Worm (Caenorhabditis elegans) whole organism, young adult: ENCODE data around the gene rps-9.

ENCODE experiments used
- B0035.1 ChIP-seq: sonication (generic microtip); optimal IDR thresholded peaks from 2 replicates; lab custom pipeline; 2016; ENCODE audit warnings: missing genetic modification characterization, mild to moderate bottlenecking, missing compliant biosample characterization, missing genotype, missing genetic modification reagents
- C06A6.2 ChIP-seq: fragments of 200-800 bp; sonication (Bioruptor generic); conservative IDR thresholded peaks from 2 replicates; pipeline ENCODE4 v1.3.6; 2022; ENCODE audit warnings: missing genetic modification characterization, missing compliant biosample characterization
- F22D6.2 ChIP-seq: sonication (generic microtip); optimal IDR thresholded peaks from 2 replicates; lab custom pipeline; 2016; ENCODE audit warnings: mild to moderate bottlenecking, missing genetic modification characterization, missing compliant biosample characterization
- F52B5.7 ChIP-seq: sonication (generic microtip); optimal IDR thresholded peaks from 2 replicates; lab custom pipeline; 2016; ENCODE audit warnings: mild to moderate bottlenecking, missing genetic modification characterization, missing compliant biosample characterization
- K12H6.12 ChIP-seq: fragments of 200-800 bp; sonication (Bioruptor generic); optimal IDR thresholded peaks from 2 replicates; lab custom pipeline; 2018; ENCODE audit warnings: mild to moderate bottlenecking, missing genetic modification characterization, missing compliant biosample characterization
- T26A5.8 ChIP-seq: sonication (generic microtip); optimal IDR thresholded peaks from 2 replicates; lab custom pipeline; 2016; ENCODE audit warnings: missing genetic modification characterization, missing compliant biosample characterization
- Y53F4B.3 ChIP-seq: fragments of 200-800 bp; sonication (Bioruptor generic); IDR thresholded peaks from 2 replicates; pipeline ENCODE4 v1.3.6; 2022; ENCODE audit warnings: missing genetic modification reagents, missing genetic modification characterization, missing compliant biosample characterization
- Y56A3A.18 ChIP-seq: fragments of 200-800 bp; sonication (Bioruptor generic); IDR thresholded peaks from 2 replicates; pipeline ENCODE4 v1.3.6; 2022; ENCODE audit warnings: missing genetic modification reagents, missing genetic modification characterization, missing compliant biosample characterization
- Y79H2A.3 ChIP-seq: fragments of 200-800 bp; sonication (Bioruptor generic); conservative IDR thresholded peaks from 2 replicates; pipeline ENCODE4 v1.3.6; 2022; ENCODE audit warnings: missing genetic modification reagents, missing genetic modification characterization, missing compliant biosample characterization
- ZK185.1 ChIP-seq: sonication (generic microtip); optimal IDR thresholded peaks from 2 replicates; lab custom pipeline; 2016; ENCODE audit warnings: mild to moderate bottlenecking, missing genetic modification characterization, missing compliant biosample characterization; ENCODE audit not compliant: poor library complexity, severe bottlenecking
- akir-1 ChIP-seq: fragments of 200-800 bp; sonication (Bioruptor generic); optimal IDR thresholded peaks from 2 replicates; lab custom pipeline; 2018; ENCODE audit warnings: mild to moderate bottlenecking, missing genetic modification characterization, moderate library complexity, missing compliant biosample characterization
- aptf-3 ChIP-seq: fragments of 200-800 bp; sonication (Bioruptor generic); IDR thresholded peaks from 2 replicates; pipeline ENCODE4 v1.3.6; 2022; ENCODE audit warnings: missing genetic modification characterization, missing compliant biosample characterization
- attf-3 ChIP-seq: fragments of 200-800 bp; sonication (Bioruptor generic); conservative IDR thresholded peaks from 2 replicates; pipeline ENCODE4 v1.3.6; 2022; ENCODE audit warnings: missing genetic modification reagents, missing genetic modification characterization, missing compliant biosample characterization
- attf-5 ChIP-seq: fragments of 200-800 bp; sonication (Bioruptor generic); optimal IDR thresholded peaks from 2 replicates; lab custom pipeline; 2018; ENCODE audit warnings: mild to moderate bottlenecking, missing genetic modification characterization, missing compliant biosample characterization
- bed-2 ChIP-seq: fragments of 200-800 bp; sonication (Bioruptor generic); IDR thresholded peaks from 2 replicates; pipeline ENCODE4 v1.3.6; 2022; ENCODE audit warnings: missing genetic modification reagents, missing genetic modification characterization, missing compliant biosample characterization
- cebp-1 ChIP-seq, 2 experiments: fragments of 200-800 bp in 1 of 2; sonication (Bioruptor generic) in 1 of 2; sonication (generic microtip) in 1 of 2; IDR thresholded peaks in 1 of 2; optimal IDR thresholded peaks in 1 of 2; 2 replicates each; pipeline versions ENCODE4 v1.3.6 to Lab custom; 2017 to 2022; ENCODE audit warnings: missing compliant biosample characterization in 2 of 2, missing genetic modification characterization in 2 of 2, mild to moderate bottlenecking in 1 of 2, missing genetic modification reagents in 1 of 2, moderate library complexity in 1 of 2
- ceh-100 ChIP-seq: fragments of 200-800 bp; sonication (Bioruptor generic); IDR thresholded peaks from 2 replicates; pipeline ENCODE4 v1.3.6; 2022; ENCODE audit warnings: missing genetic modification reagents, missing genetic modification characterization, missing compliant biosample characterization
- ceh-27 ChIP-seq: fragments of 200-800 bp; sonication (Bioruptor generic); optimal IDR thresholded peaks from 2 replicates; lab custom pipeline; 2018; ENCODE audit warnings: mild to moderate bottlenecking, missing genetic modification characterization, moderate library complexity, missing compliant biosample characterization
- ceh-58 ChIP-seq: fragments of 200-800 bp; sonication (Bioruptor generic); IDR thresholded peaks from 2 replicates; pipeline ENCODE4 v1.3.6; 2022; ENCODE audit warnings: missing genetic modification characterization, missing compliant biosample characterization
- ceh-79 ChIP-seq: sonication (generic microtip); optimal IDR thresholded peaks from 2 replicates; lab custom pipeline; 2017; ENCODE audit warnings: mild to moderate bottlenecking, missing genetic modification characterization, missing compliant biosample characterization
- dpff-1 ChIP-seq: sonication (generic microtip); optimal IDR thresholded peaks from 2 replicates; lab custom pipeline; 2017; ENCODE audit warnings: mild to moderate bottlenecking, missing genetic modification characterization, missing compliant biosample characterization
- egl-18 ChIP-seq: fragments of 200-800 bp; sonication (Bioruptor generic); IDR thresholded peaks from 2 replicates; pipeline ENCODE4 v1.3.6; 2022; ENCODE audit warnings: missing genetic modification reagents, missing genetic modification characterization, missing compliant biosample characterization
- egl-44 ChIP-seq: fragments of 200-800 bp; sonication (Bioruptor generic); IDR thresholded peaks from 2 replicates; pipeline ENCODE4 v1.3.6; 2022; ENCODE audit warnings: missing genetic modification reagents, missing genetic modification characterization, missing compliant biosample characterization
- hmg-1.2 ChIP-seq: fragments of 200-800 bp; sonication (Bioruptor generic); IDR thresholded peaks from 2 replicates; pipeline ENCODE4 v1.3.6; 2022; ENCODE audit warnings: missing genetic modification reagents, missing genetic modification characterization, missing compliant biosample characterization
- lin-26 ChIP-seq: fragments of 200-800 bp; sonication (Bioruptor generic); IDR thresholded peaks from 2 replicates; pipeline ENCODE4 v1.3.6; 2022; ENCODE audit warnings: missing genetic modification reagents, missing genetic modification characterization, missing compliant biosample characterization
- lin-35 ChIP-seq, 3 experiments: fragments of 150-350 bp in 2 of 3; sonication (generic microtip) in 1 of 3; optimal IDR thresholded peaks; 2 replicates each; lab custom pipeline; 2014 to 2018; ENCODE audit warnings: missing biosample characterization in 3 of 3, missing genetic modification characterization in 3 of 3, missing genetic modification reagents in 3 of 3
- lin-54 ChIP-seq: fragments of 200-800 bp; sonication (Bioruptor generic); optimal IDR thresholded peaks from 2 replicates; lab custom pipeline; 2018; ENCODE audit warnings: mild to moderate bottlenecking, missing genetic modification characterization, missing compliant biosample characterization
- lir-1 ChIP-seq: fragments of 200-800 bp; sonication (Bioruptor generic); conservative IDR thresholded peaks from 2 replicates; pipeline ENCODE4 v1.3.6; 2022; ENCODE audit warnings: missing genetic modification reagents, missing genetic modification characterization, missing compliant biosample characterization
- madf-10 ChIP-seq: sonication (generic microtip); optimal IDR thresholded peaks from 2 replicates; lab custom pipeline; 2016; ENCODE audit warnings: mild to moderate bottlenecking, missing genetic modification characterization, missing compliant biosample characterization
- mcd-1 ChIP-seq: fragments of 200-800 bp; sonication (Bioruptor generic); IDR thresholded peaks from 2 replicates; pipeline ENCODE4 v1.3.6; 2022; ENCODE audit warnings: missing genetic modification reagents, missing genetic modification characterization, missing compliant biosample characterization
- mes-4 ChIP-seq: sonication (generic microtip); optimal IDR thresholded peaks from 2 replicates; lab custom pipeline; 2016; ENCODE audit warnings: missing genotype, missing genetic modification characterization, missing compliant biosample characterization
- mxl-1 ChIP-seq: sonication (generic microtip); optimal IDR thresholded peaks from 2 replicates; lab custom pipeline; 2016; ENCODE audit warnings: missing genetic modification characterization, missing compliant biosample characterization
- nfya-2 ChIP-seq: fragments of 200-800 bp; sonication (Bioruptor generic); IDR thresholded peaks from 2 replicates; pipeline ENCODE4 v1.3.6; 2022; ENCODE audit warnings: missing genetic modification reagents, missing genetic modification characterization, missing compliant biosample characterization
- nfyb-1 ChIP-seq: fragments of 200-800 bp; sonication (Bioruptor generic); IDR thresholded peaks from 2 replicates; pipeline ENCODE4 v1.3.6; 2022; ENCODE audit warnings: missing genetic modification reagents, missing genetic modification characterization, missing compliant biosample characterization
- nhr-120 ChIP-seq: fragments of 200-800 bp; sonication (Bioruptor generic); IDR thresholded peaks from 2 replicates; pipeline ENCODE4 v1.3.6; 2022; ENCODE audit warnings: missing genetic modification characterization, missing compliant biosample characterization
- nhr-27 ChIP-seq: fragments of 200-800 bp; sonication (Bioruptor generic); optimal IDR thresholded peaks from 2 replicates; lab custom pipeline; 2018; ENCODE audit warnings: mild to moderate bottlenecking, missing genetic modification characterization, moderate library complexity, missing compliant biosample characterization
- nhr-80 ChIP-seq: sonication (generic microtip); optimal IDR thresholded peaks from 2 replicates; lab custom pipeline; 2016; ENCODE audit warnings: missing genetic modification characterization, missing compliant biosample characterization
- nhr-90 ChIP-seq: sonication (generic microtip); optimal IDR thresholded peaks from 2 replicates; lab custom pipeline; 2016; ENCODE audit warnings: missing genotype, mild to moderate bottlenecking, missing genetic modification characterization, missing compliant biosample characterization
- pbrm-1 ChIP-seq: fragments of 200-800 bp; sonication (Bioruptor generic); IDR thresholded peaks from 2 replicates; pipeline ENCODE4 v1.3.6; 2022; ENCODE audit warnings: missing genetic modification reagents, missing genetic modification characterization, missing compliant biosample characterization
- rpc-1 ChIP-seq, 2 experiments: fragments of 150-350 bp in 1 of 2; sonication (generic microtip) in 1 of 2; optimal IDR thresholded peaks; 2 replicates each; lab custom pipeline; 2014 to 2018; ENCODE audit warnings: missing biosample characterization in 1 of 2, missing genetic modification characterization in 1 of 2, missing genetic modification reagents in 1 of 2, missing genotype in 1 of 2
- sptf-2 ChIP-seq: fragments of 200-800 bp; sonication (Bioruptor generic); optimal IDR thresholded peaks from 2 replicates; lab custom pipeline; 2018; ENCODE audit warnings: mild to moderate bottlenecking, missing genetic modification characterization, missing compliant biosample characterization
- unc-130 ChIP-seq: sonication (generic microtip); optimal IDR thresholded peaks from 2 replicates; lab custom pipeline; 2016; ENCODE audit warnings: missing genetic modification reagents, missing genetic modification characterization, missing compliant biosample characterization
- unc-62 ChIP-seq: fragments of 150-350 bp; optimal IDR thresholded peaks from 2 replicates; lab custom pipeline; 2014; ENCODE audit warnings: missing biosample characterization, missing genetic modification reagents, missing genetic modification characterization
- ztf-22 ChIP-seq: fragments of 200-800 bp; sonication (Bioruptor generic); optimal IDR thresholded peaks from 2 replicates; lab custom pipeline; 2018; ENCODE audit warnings: mild to moderate bottlenecking, missing genetic modification characterization, moderate library complexity, missing compliant biosample characterization
- ztf-25 ChIP-seq: fragments of 200-800 bp; sonication (Bioruptor generic); IDR thresholded peaks from 2 replicates; pipeline ENCODE4 v1.3.6; 2022; ENCODE audit warnings: missing genetic modification reagents, missing genetic modification characterization, missing compliant biosample characterization
- ztf-26 ChIP-seq: sonication (generic microtip); optimal IDR thresholded peaks from 2 replicates; lab custom pipeline; 2017; ENCODE audit warnings: missing genetic modification characterization, missing compliant biosample characterization
- ztf-28 ChIP-seq: fragments of 200-800 bp; sonication (Bioruptor generic); IDR thresholded peaks from 2 replicates; pipeline ENCODE4 v1.3.6; 2022; ENCODE audit warnings: missing genetic modification reagents, missing genetic modification characterization, missing compliant biosample characterization
- ztf-3 ChIP-seq: fragments of 200-800 bp; sonication (Bioruptor generic); optimal IDR thresholded peaks from 2 replicates; lab custom pipeline; 2018; ENCODE audit warnings: mild to moderate bottlenecking, missing genetic modification characterization, missing compliant biosample characterization
- ztf-6 ChIP-seq: fragments of 200-800 bp; sonication (Bioruptor generic); IDR thresholded peaks from 2 replicates; pipeline ENCODE4 v1.3.6; 2022; ENCODE audit warnings: missing genetic modification reagents, missing genetic modification characterization, missing compliant biosample characterization

rps-9 gene

ce11 chrII:11096233-11096632, 29.9 kb downstream of the rps-9 start, which contains the start of gene nbs-1 (continued):
- TF ChIP-seq lin-54 (GFP tag; lab: Kevin White, UChicago) (peak; percentile 41), rpc-1 (optimal IDR thresholded peaks at IDR 0.05; lab: Kevin White, UChicago) (no peak), rpc-1 (tag; optimal IDR thresholded peaks at IDR 0.05; lab: Kevin White, UChicago) (no peak), Y56A3A.18 (GFP tag; lab: Robert Waterston, UW) (0 out of 2 replicates have a peak, but pooled peaks have one; percentile 9), madf-10 (tag; lab: Kevin White, UChicago) (no peak), F52B5.7 (tag; lab: Kevin White, UChicago) (no peak), ceh-79 (no peak), unc-130 (GFP tag; lab: Kevin White, UChicago) (no peak), mes-4 (tag; lab: Kevin White, UChicago) (no peak), ceh-58 (GFP tag; lab: Robert Waterston, UW) (no peak), attf-3 (no peak), nhr-80 (tag; lab: Kevin White, UChicago) (no peak), egl-44 (no peak), ztf-26 (tag; lab: Kevin White, UChicago) (no peak), nhr-90 (tag; lab: Kevin White, UChicago) (no peak), lir-1 (GFP tag; lab: Robert Waterston, UW) (no peak), mxl-1 (no peak), mcd-1 (no peak), nhr-27 (no peak), sptf-2 (GFP tag; lab: Kevin White, UChicago) (no peak), ztf-3 (no peak), attf-5 (no peak), C06A6.2 (GFP tag; lab: Robert Waterston, UW) (no peak), hmg-1.2 (GFP tag; lab: Robert Waterston, UW) (0 out of 2 replicates have a peak, but pooled peaks have one; percentile 14), ZK185.1 (tag; lab: Kevin White, UChicago) (no peak), Y79H2A.3 (GFP tag; lab: Robert Waterston, UW) (no peak), nhr-120 (GFP tag; lab: Robert Waterston, UW) (no peak), nfya-2 (GFP tag; lab: Robert Waterston, UW) (no peak), pbrm-1 (GFP tag; lab: Robert Waterston, UW) (no peak), ztf-28 (GFP tag; lab: Robert Waterston, UW) (no peak), lin-35 (GFP tag; optimal IDR thresholded peaks at IDR 0.05; lab: Kevin White, UChicago) (no peak), ztf-25 (no peak), ceh-100 (GFP tag; lab: Robert Waterston, UW) (peak; percentile 24; the same call in 1 of the 2 replicates), unc-62 (GFP tag; lab: Kevin White, UChicago) (no peak), egl-18 (no peak), lin-26 (GFP tag; lab: Robert Waterston, UW) (0 out of 2 replicates have a peak, but pooled peaks have one; percentile 57), cebp-1 (GFP tag; IDR thresholded peaks at IDR 0.05; lab: Robert Waterston, UW) (no peak), cebp-1 (tag; optimal IDR thresholded peaks at IDR 0.05; lab: Kevin White, UChicago) (no peak), F22D6.2 (no peak), B0035.1 (tag; lab: Kevin White, UChicago) (no peak), dpff-1 (tag; lab: Kevin White, UChicago) (no peak), bed-2 (no peak), K12H6.12 (tag; lab: Kevin White, UChicago) (no peak), ceh-27 (GFP tag; lab: Kevin White, UChicago) (no peak), ztf-22 (GFP tag; lab: Kevin White, UChicago) (no peak), akir-1 (GFP tag; lab: Kevin White, UChicago) (no peak), aptf-3 (GFP tag; lab: Robert Waterston, UW) (no peak), ztf-6 (no peak), nfyb-1 (GFP tag; lab: Robert Waterston, UW) (no peak), T26A5.8 (tag; lab: Kevin White, UChicago) (peak; percentile 8), Y53F4B.3 (GFP tag; lab: Robert Waterston, UW) (no peak)
